Worm (Caenorhabditis elegans) whole organism, L4/young adult: ENCODE results near the gene cpna-3.

Source experiments
- W03F9.2 ChIP-seq: fragments of 150-350 bp; optimal IDR thresholded peaks from 2 replicates; lab custom pipeline; 2014; ENCODE audit warnings: missing biosample characterization, missing genetic modification characterization
- dao-5 ChIP-seq: sonication (generic microtip); optimal IDR thresholded peaks from 2 replicates; lab custom pipeline; 2016; ENCODE audit warnings: missing genotype, missing genetic modification characterization, moderate library complexity, missing compliant biosample characterization
- him-1 ChIP-seq: sonication (generic microtip); optimal IDR thresholded peaks from 2 replicates; lab custom pipeline; 2016; ENCODE audit warnings: missing genotype, missing genetic modification reagents, missing genetic modification characterization, missing compliant biosample characterization

- TF ChIP-seq dao-5 (tag; lab: Kevin White, UChicago) (no peak), him-1 (no peak), W03F9.2 (no peak)
Observed at ce11 chrIV:9069703-9070102, 26.9 kb upstream of the cpna-3 start, which contains the start of gene nhr-11.
